Worm (Caenorhabditis elegans) whole organism, L1 larva: ENCODE results near the gene Y49F6B.9.

Source experiments
- ama-1 ChIP-seq: fragments of 150-350 bp; optimal IDR thresholded peaks from 2 replicates; lab custom pipeline; 2014
- fos-1 ChIP-seq: fragments of 150-350 bp; optimal IDR thresholded peaks from 2 replicates; lab custom pipeline; 2014; ENCODE audit warnings: missing biosample characterization, missing genetic modification characterization
- nhr-12 ChIP-seq: sonication (generic microtip); optimal IDR thresholded peaks from 2 replicates; lab custom pipeline; 2017; ENCODE audit warnings: missing biosample characterization, missing genetic modification characterization
- skn-1 ChIP-seq: fragments of 150-350 bp; optimal IDR thresholded peaks from 2 replicates; lab custom pipeline; 2014; ENCODE audit warnings: missing biosample characterization, missing genetic modification characterization
- unc-30 ChIP-seq: sonication (generic microtip); optimal IDR thresholded peaks from 2 replicates; lab custom pipeline; 2017; ENCODE audit warnings: missing biosample characterization, missing genetic modification characterization

ce11 chrII:3477171-3477570, 22.0 kb downstream of the Y49F6B.9 start, which contains the start of gene fbxb-104:
- TF ChIP-seq skn-1 (tag; lab: Kevin White, UChicago) (no peak), ama-1 (lab: Kevin White, UChicago) (no peak), fos-1 (no peak), nhr-12 (no peak), unc-30 (tag; lab: Kevin White, UChicago) (no peak)
